Fruit fly (Drosophila melanogaster): ENCODE results near the gene nAChRbeta2.

DNA sequence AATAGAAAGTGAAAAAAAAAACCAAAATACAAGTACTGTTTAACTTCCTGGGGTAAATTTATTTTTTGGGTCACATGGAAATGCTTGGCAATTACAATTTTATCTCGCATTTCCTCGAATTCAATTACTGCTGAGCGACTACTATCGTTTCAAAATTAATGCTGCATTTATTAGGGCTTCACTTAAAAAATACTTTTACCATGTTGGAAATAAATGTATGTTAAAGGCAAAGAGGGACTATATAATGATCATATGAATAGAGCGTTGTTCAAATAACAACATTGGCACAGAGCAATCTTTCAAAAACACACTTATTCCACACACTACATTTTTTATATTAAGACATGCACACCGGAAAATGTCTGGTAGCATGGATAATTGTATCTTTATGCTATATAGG is 45.8 kb downstream of the nAChRbeta2 start, which contains the start of gene CG31128:
- TF ChIP-seq Hnf4 (GFP tag; optimal IDR thresholded peaks at IDR 0.05) = no peak
- TF ChIP-seq Mio (GFP tag; optimal IDR thresholded peaks at IDR 0.05) = no peak
- no peak for TF ChIP-seq Abd-B (GFP tag; optimal IDR thresholded peaks at IDR 0.05)
- TF ChIP-seq OdsH (GFP tag; optimal IDR thresholded peaks at IDR 0.05) = no peak
- TF ChIP-seq Hr78 (GFP tag; optimal IDR thresholded peaks at IDR 0.05) = no peak
- TF ChIP-seq lola (GFP tag; optimal IDR thresholded peaks at IDR 0.05) = no peak
- TF ChIP-seq Dif (GFP tag; optimal IDR thresholded peaks at IDR 0.05; ENCODE audit: partially characterized antibody) = no peak
- no peak for TF ChIP-seq foxo (GFP tag; optimal IDR thresholded peaks at IDR 0.05)
- TF ChIP-seq psq (GFP tag; optimal IDR thresholded peaks at IDR 0.05) = no peak
- no peak for TF ChIP-seq usp (GFP tag; optimal IDR thresholded peaks at IDR 0.05)
- no peak for TF ChIP-seq Jra (GFP tag; optimal IDR thresholded peaks at IDR 0.05)
- no peak for TF ChIP-seq fru (GFP tag; optimal IDR thresholded peaks at IDR 0.05)
- TF ChIP-seq sage (GFP tag; optimal IDR thresholded peaks at IDR 0.05) = no peak
- TF ChIP-seq dmrt93B (GFP tag; optimal IDR thresholded peaks at IDR 0.05) = no peak
